Fruit fly (Drosophila melanogaster) whole organism, embryonic: Measurements from ENCODE around the gene CG33282.
A peak's percentile ranks its signal among the peaks of the same experiment; 100 is the strongest.

Experiments used
- Atf3 ChIP-seq: fragments of 200-800 bp; sonication (Bioruptor generic); optimal IDR thresholded peaks from 3 replicates; lab custom pipeline; 2016; ENCODE audit warnings: missing biosample characterization, missing genetic modification characterization
- Blimp-1 ChIP-seq: fragments of 200-800 bp; sonication (Bioruptor generic); optimal IDR thresholded peaks from 3 replicates; lab custom pipeline; 2018; ENCODE audit warnings: missing biosample characterization, missing genetic modification characterization, mild to moderate bottlenecking, moderate library complexity, missing genetic modification reagents
- Bteb2 ChIP-seq: fragments of 200-800 bp; sonication (Bioruptor generic); optimal IDR thresholded peaks from 2 replicates; lab custom pipeline; 2016; ENCODE audit warnings: missing biosample characterization, missing genetic modification characterization
- CG10565 ChIP-seq: fragments of 200-800 bp; sonication (Bioruptor generic); optimal IDR thresholded peaks from 3 replicates; lab custom pipeline; 2016; ENCODE audit warnings: missing biosample characterization, mild to moderate bottlenecking, missing genetic modification characterization
- CG10654 ChIP-seq: fragments of 200-800 bp; sonication (Bioruptor generic); optimal IDR thresholded peaks from 2 replicates; lab custom pipeline; 2016; ENCODE audit warnings: missing biosample characterization, missing genetic modification characterization
- CG11456 ChIP-seq: fragments of 200-800 bp; sonication (Bioruptor generic); IDR thresholded peaks from 3 replicates; pipeline ENCODE4 v1.3.6; 2022; ENCODE audit warnings: missing biosample characterization, missing genetic modification characterization
- CG12155 ChIP-seq: fragments of 200-800 bp; sonication (Bioruptor generic); optimal IDR thresholded peaks from 3 replicates; lab custom pipeline; 2016; ENCODE audit warnings: missing biosample characterization, missing genetic modification characterization
- CG1233 ChIP-seq: fragments of 200-800 bp; sonication (Bioruptor generic); optimal IDR thresholded peaks from 4 replicates; lab custom pipeline; 2018; ENCODE audit warnings: missing biosample characterization, mild to moderate bottlenecking, missing genetic modification characterization
- CG12659 ChIP-seq: fragments of 200-800 bp; sonication (Bioruptor generic); optimal IDR thresholded peaks from 3 replicates; lab custom pipeline; 2017; ENCODE audit warnings: mild to moderate bottlenecking, missing biosample characterization, missing genetic modification reagents, missing genetic modification characterization
- CG13894 ChIP-seq: fragments of 200-800 bp; sonication (Bioruptor generic); optimal IDR thresholded peaks from 3 replicates; lab custom pipeline; 2018; ENCODE audit warnings: missing biosample characterization, mild to moderate bottlenecking, missing genetic modification characterization, moderate library complexity
- CG14014 ChIP-seq: fragments of 200-800 bp; sonication (Bioruptor generic); IDR thresholded peaks from 2 replicates; pipeline ENCODE4 v1.3.6; 2022; ENCODE audit warnings: missing biosample characterization, missing genetic modification characterization
- CG14441 ChIP-seq: fragments of 200-800 bp; sonication (Bioruptor generic); IDR thresholded peaks from 2 replicates; pipeline ENCODE4 v1.3.6; 2022; ENCODE audit warnings: missing biosample characterization, missing genetic modification characterization
- CG15514 ChIP-seq: fragments of 200-800 bp; sonication (Bioruptor generic); optimal IDR thresholded peaks from 3 replicates; lab custom pipeline; 2017; ENCODE audit warnings: missing biosample characterization, missing genetic modification characterization, mild to moderate bottlenecking, moderate library complexity, missing genetic modification reagents
- CG15696 ChIP-seq: fragments of 200-800 bp; sonication (Bioruptor generic); optimal IDR thresholded peaks from 2 replicates; lab custom pipeline; 2019; ENCODE audit warnings: missing biosample characterization, mild to moderate bottlenecking, missing genetic modification characterization, moderate library complexity
- CG2712 ChIP-seq: fragments of 200-800 bp; optimal IDR thresholded peaks from 3 replicates; lab custom pipeline; 2019; ENCODE audit warnings: missing biosample characterization, mild to moderate bottlenecking, missing genetic modification characterization, moderate library complexity
- CG33557 ChIP-seq: fragments of 200-800 bp; sonication (Bioruptor generic); optimal IDR thresholded peaks from 2 replicates; lab custom pipeline; 2019; ENCODE audit warnings: missing biosample characterization, mild to moderate bottlenecking, missing genetic modification characterization, moderate library complexity
- CG34376 ChIP-seq: fragments of 200-800 bp; sonication (Bioruptor generic); optimal IDR thresholded peaks from 2 replicates; lab custom pipeline; 2018; ENCODE audit warnings: missing biosample characterization, mild to moderate bottlenecking, missing genetic modification characterization
- CG3838 ChIP-seq: fragments of 200-800 bp; sonication (Bioruptor generic); optimal IDR thresholded peaks from 3 replicates; lab custom pipeline; 2016; ENCODE audit warnings: missing biosample characterization, missing genetic modification characterization
- CG4282 ChIP-seq: fragments of 200-800 bp; sonication (Bioruptor generic); optimal IDR thresholded peaks from 2 replicates; lab custom pipeline; 2016; ENCODE audit warnings: missing biosample characterization, missing genetic modification characterization
- CG4328 ChIP-seq: fragments of 200-800 bp; sonication (Bioruptor generic); optimal IDR thresholded peaks from 3 replicates; lab custom pipeline; 2017; ENCODE audit warnings: missing biosample characterization, missing genetic modification reagents, missing genetic modification characterization
- CG4424 ChIP-seq: fragments of 200-800 bp; sonication (Bioruptor generic); optimal IDR thresholded peaks from 3 replicates; lab custom pipeline; 2016; ENCODE audit warnings: missing biosample characterization, missing genetic modification characterization
- CG7839 ChIP-seq: fragments of 200-800 bp; sonication (Bioruptor generic); optimal IDR thresholded peaks from 3 replicates; lab custom pipeline; 2018; ENCODE audit warnings: missing biosample characterization, mild to moderate bottlenecking, missing genetic modification characterization, moderate library complexity
- CG8290 ChIP-seq, 3 experiments: fragments of 200-800 bp; sonication (Bioruptor generic); optimal IDR thresholded peaks; 2 replicates each; lab custom pipeline; 2016 to 2019; ENCODE audit warnings: missing biosample characterization in 3 of 3, missing genetic modification characterization in 3 of 3, mild to moderate bottlenecking in 2 of 3, moderate library complexity in 1 of 3
- D19A ChIP-seq: fragments of 200-800 bp; optimal IDR thresholded peaks from 3 replicates; lab custom pipeline; 2019; ENCODE audit warnings: missing biosample characterization, mild to moderate bottlenecking, missing genetic modification characterization, moderate library complexity
- D19B ChIP-seq: fragments of 200-800 bp; sonication (Bioruptor generic); optimal IDR thresholded peaks from 2 replicates; lab custom pipeline; 2017; ENCODE audit warnings: missing biosample characterization, mild to moderate bottlenecking, missing genetic modification characterization
- Dad ChIP-seq: fragments of 200-800 bp; sonication (Bioruptor generic); optimal IDR thresholded peaks from 3 replicates; lab custom pipeline; 2016; ENCODE audit warnings: missing biosample characterization, missing genetic modification characterization
- Dip2 ChIP-seq: fragments of 200-800 bp; sonication (Bioruptor generic); IDR thresholded peaks from 2 replicates; pipeline ENCODE4 v1.3.6; 2022; ENCODE audit warnings: missing biosample characterization, missing genetic modification characterization
- Dp ChIP-seq: fragments of 200-800 bp; sonication (Bioruptor generic); optimal IDR thresholded peaks from 2 replicates; lab custom pipeline; 2018; ENCODE audit warnings: missing biosample characterization, mild to moderate bottlenecking, missing genetic modification characterization, moderate library complexity
- Dref ChIP-seq: fragments of 200-800 bp; sonication (Bioruptor generic); IDR thresholded peaks from 2 replicates; pipeline ENCODE4 v1.3.6; 2022; ENCODE audit warnings: missing biosample characterization, missing genetic modification characterization
- E2f2 ChIP-seq: fragments of 200-800 bp; sonication (Bioruptor generic); IDR thresholded peaks from 2 replicates; pipeline ENCODE4 v1.3.6; 2022; ENCODE audit warnings: missing biosample characterization, missing genetic modification characterization
- ERR ChIP-seq: fragments of 200-800 bp; sonication (Bioruptor generic); optimal IDR thresholded peaks from 2 replicates; lab custom pipeline; 2016; ENCODE audit warnings: missing biosample characterization, missing genetic modification characterization
- Hand ChIP-seq: fragments of 200-800 bp; sonication (Bioruptor generic); optimal IDR thresholded peaks from 2 replicates; lab custom pipeline; 2017; ENCODE audit warnings: mild to moderate bottlenecking, missing biosample characterization, missing genetic modification reagents, missing genetic modification characterization
- Med ChIP-seq: fragments of 200-800 bp; sonication (Bioruptor generic); peaks from one replicate; lab custom pipeline; 2016; ENCODE audit warnings: missing biosample characterization, missing genetic modification characterization, mild to moderate bottlenecking, inconsistent platforms, moderate library complexity
- NFAT ChIP-seq: fragments of 200-800 bp; sonication (Bioruptor generic); IDR thresholded peaks from 2 replicates; pipeline ENCODE4 v1.3.6; 2022; ENCODE audit warnings: missing biosample characterization, missing genetic modification characterization
- Nf-YA ChIP-seq: fragments of 200-800 bp; sonication (Bioruptor generic); IDR thresholded peaks from 2 replicates; pipeline ENCODE4 v1.3.6; 2022; ENCODE audit warnings: missing biosample characterization, missing genetic modification characterization
- ab ChIP-seq: fragments of 200-800 bp; sonication (Bioruptor generic); optimal IDR thresholded peaks from 2 replicates; lab custom pipeline; 2016; ENCODE audit warnings: missing biosample characterization, missing genetic modification characterization
- btn ChIP-seq: fragments of 200-800 bp; sonication (Bioruptor generic); optimal IDR thresholded peaks from 2 replicates; lab custom pipeline; 2016; ENCODE audit warnings: missing biosample characterization, missing genetic modification characterization
- cg ChIP-seq: fragments of 200-800 bp; sonication (Bioruptor generic); optimal IDR thresholded peaks from 3 replicates; lab custom pipeline; 2019; ENCODE audit warnings: missing biosample characterization, mild to moderate bottlenecking, missing genetic modification characterization, moderate library complexity
- chinmo ChIP-seq: fragments of 200-800 bp; sonication (Bioruptor generic); IDR thresholded peaks from 4 replicates; pipeline ENCODE4 v1.3.6; 2022; ENCODE audit warnings: missing biosample characterization, missing genetic modification characterization; ENCODE audit not compliant: partially characterized antibody
- eve ChIP-seq, 2 experiments: fragments of >200 bp; optimal IDR thresholded peaks; 2 replicates each; lab custom pipeline; 2017; ENCODE audit warnings: missing biosample characterization in 2 of 2, missing genetic modification characterization in 2 of 2
- exex ChIP-seq: fragments of 200-800 bp; sonication (Bioruptor generic); optimal IDR thresholded peaks from 4 replicates; lab custom pipeline; 2018; ENCODE audit warnings: missing biosample characterization, mild to moderate bottlenecking, missing genetic modification characterization, moderate library complexity
- jing ChIP-seq: fragments of 200-800 bp; sonication (Bioruptor generic); optimal IDR thresholded peaks from 2 replicates; lab custom pipeline; 2018; ENCODE audit warnings: missing biosample characterization, mild to moderate bottlenecking, missing genetic modification characterization
- lbe ChIP-seq: fragments of 200-800 bp; sonication (Bioruptor generic); optimal IDR thresholded peaks from 2 replicates; lab custom pipeline; 2016; ENCODE audit warnings: missing biosample characterization, mild to moderate bottlenecking, missing genetic modification characterization
- mirr ChIP-seq: fragments of 200-800 bp; sonication (Bioruptor generic); optimal IDR thresholded peaks from 3 replicates; lab custom pipeline; 2018; ENCODE audit warnings: missing biosample characterization, mild to moderate bottlenecking, missing genetic modification characterization
- slou ChIP-seq: fragments of 200-800 bp; sonication (Bioruptor generic); optimal IDR thresholded peaks from 3 replicates; lab custom pipeline; 2016; ENCODE audit warnings: missing biosample characterization, missing genetic modification characterization
- so ChIP-seq: fragments of 200-800 bp; sonication (Bioruptor generic); IDR thresholded peaks from 3 replicates; pipeline ENCODE4 v1.3.6; 2022; ENCODE audit warnings: missing biosample characterization, missing genetic modification characterization
- trem ChIP-seq: fragments of 200-800 bp; optimal IDR thresholded peaks from 3 replicates; lab custom pipeline; 2019; ENCODE audit warnings: missing biosample characterization, mild to moderate bottlenecking, missing genetic modification characterization, moderate library complexity
- vvl ChIP-seq: fragments of 200-800 bp; sonication (Bioruptor generic); IDR thresholded peaks from 2 replicates; pipeline ENCODE4 v1.3.6; 2022; ENCODE audit warnings: missing biosample characterization, missing genetic modification characterization

CG33282 gene

DNA sequence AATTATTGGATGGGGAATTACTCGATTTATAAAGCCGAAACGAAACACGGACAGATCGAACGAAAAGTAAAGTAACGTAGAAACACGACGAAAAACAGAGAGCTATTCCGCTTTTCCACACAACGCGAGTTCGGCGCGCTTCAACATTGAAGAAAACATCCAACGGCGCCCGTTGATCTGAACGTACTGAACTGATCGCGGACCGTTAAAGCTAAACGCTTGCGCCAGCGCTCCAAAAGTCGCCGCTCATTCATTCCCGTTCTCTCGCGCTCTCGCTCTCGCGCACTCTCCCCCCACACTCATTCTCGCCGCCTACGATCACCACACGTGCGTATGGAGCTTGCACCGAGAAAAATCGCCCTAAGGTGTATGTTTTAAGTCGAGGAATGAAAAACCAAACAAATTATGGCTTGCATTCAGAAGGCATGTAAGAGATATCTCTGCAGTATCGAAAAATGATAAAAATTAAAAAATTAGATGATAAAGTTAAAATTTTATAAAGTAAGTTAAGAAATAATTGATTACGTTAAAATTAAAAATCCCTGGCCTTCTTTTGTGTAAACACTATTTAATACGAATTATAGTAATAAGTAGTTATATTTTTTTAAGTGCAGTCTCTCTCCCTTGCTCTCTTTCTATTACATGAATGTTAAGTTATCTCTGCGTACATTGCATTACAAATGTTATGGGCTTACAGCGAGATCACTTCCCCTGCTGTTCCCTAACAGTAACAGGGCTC, 27.1 kb downstream of the CG33282 start, which contains the start of gene E23 (continued):
- peak; percentile 89 for TF ChIP-seq CG10565 (GFP tag; lab: Kevin White, UChicago)
- TF ChIP-seq vvl (GFP tag; lab: Robert Waterston, UW): peak; percentile 98
- TF ChIP-seq so: peak; percentile 98
- peak; percentile 94 for TF ChIP-seq CG15696
- TF ChIP-seq CG7839: peak; percentile 99
- TF ChIP-seq CG13894: peak; percentile 91
- TF ChIP-seq mirr (GFP tag; lab: Kevin White, UChicago): peak; percentile 90
- peak; percentile 89 for TF ChIP-seq ERR (GFP tag; lab: Kevin White, UChicago)
- peak; percentile 98 for TF ChIP-seq CG4328 (GFP tag; lab: Kevin White, UChicago)
- peak; percentile 99 for TF ChIP-seq CG4424 (GFP tag; lab: Kevin White, UChicago)
- TF ChIP-seq chinmo (GFP tag; lab: Robert Waterston, UW): peak; percentile 97; the same call in 3 of the 4 replicates
- TF ChIP-seq CG3838 (GFP tag; lab: Kevin White, UChicago): peak; percentile 95
- TF ChIP-seq Dp (GFP tag; lab: Kevin White, UChicago): peak; percentile 31
- TF ChIP-seq CG14014 (GFP tag; lab: Robert Waterston, UW): peak; percentile 98
- peak; percentile 73 for TF ChIP-seq ab
- peak; percentile 90 for TF ChIP-seq CG15514 (GFP tag; lab: Kevin White, UChicago)
- TF ChIP-seq trem: peak; percentile 97
- peak; percentile 99 for TF ChIP-seq CG33557 (GFP tag; lab: Kevin White, UChicago)
- peak; percentile 99 for TF ChIP-seq CG11456 (GFP tag; lab: Robert Waterston, UW)
- peak in 1 of 2 experiments; percentile 97 for TF ChIP-seq eve (GFP tag; optimal IDR thresholded peaks at IDR 0.05; lab: Kevin White, UChicago)
- TF ChIP-seq CG4282 (GFP tag; lab: Kevin White, UChicago): peak; percentile 81
- TF ChIP-seq CG12659: peak; percentile 99
- peak; percentile 92 for TF ChIP-seq D19B (GFP tag; lab: Kevin White, UChicago)
- TF ChIP-seq CG12155 (GFP tag; lab: Kevin White, UChicago): peak; percentile 97
- peak; percentile 97 for TF ChIP-seq CG8290 (GFP tag; optimal IDR thresholded peaks at IDR 0.05; lab: Kevin White, UChicago)
- TF ChIP-seq CG8290 (tag; optimal IDR thresholded peaks at IDR 0.05; lab: Kevin White, UChicago): peak; percentile 93 to 94
- peak; percentile 93 for TF ChIP-seq jing (GFP tag; lab: Kevin White, UChicago)
- peak; percentile 100 for TF ChIP-seq CG2712
- TF ChIP-seq E2f2 (GFP tag; lab: Robert Waterston, UW): peak; percentile 87
- peak; percentile 31 for TF ChIP-seq cg (GFP tag; lab: Kevin White, UChicago)
- peak; percentile 96 for TF ChIP-seq CG34376 (GFP tag; lab: Kevin White, UChicago)
- peak; percentile 95 for TF ChIP-seq Nf-YA (GFP tag; lab: Robert Waterston, UW)
- TF ChIP-seq CG1233 (GFP tag; lab: Kevin White, UChicago): peak; percentile 98
- TF ChIP-seq Atf3 (GFP tag; lab: Kevin White, UChicago): peak; percentile 93
- TF ChIP-seq D19A: peak; percentile 98
- TF ChIP-seq Dad (GFP tag; lab: Kevin White, UChicago): peak; percentile 96
- peak; percentile 98 for TF ChIP-seq Blimp-1 (GFP tag; lab: Kevin White, UChicago)
- peak; percentile 97 for TF ChIP-seq NFAT (GFP tag; lab: Robert Waterston, UW)
- TF ChIP-seq exex (tag; lab: Kevin White, UChicago): peak; percentile 88
- TF ChIP-seq Med (GFP tag; lab: Kevin White, UChicago): peak; percentile 98
- peak; percentile 98 for TF ChIP-seq CG10654
- peak; percentile 96 for TF ChIP-seq slou
- TF ChIP-seq Hand (GFP tag; lab: Kevin White, UChicago): peak; percentile 97
- TF ChIP-seq Bteb2 (GFP tag; lab: Kevin White, UChicago): peak; percentile 97
- TF ChIP-seq lbe (GFP tag; lab: Kevin White, UChicago): peak; percentile 93
- peak; percentile 97 for TF ChIP-seq CG14441 (GFP tag; lab: Robert Waterston, UW)
- peak; percentile 74; the same call in 1 of the 2 replicates for TF ChIP-seq Dip2 (GFP tag; lab: Robert Waterston, UW)
- TF ChIP-seq btn (GFP tag; lab: Kevin White, UChicago): peak; percentile 77
- TF ChIP-seq Dref (GFP tag; lab: Robert Waterston, UW): no peak
